Fruit fly (Drosophila melanogaster): ENCODE data around the gene SLIRP1.

DNA sequence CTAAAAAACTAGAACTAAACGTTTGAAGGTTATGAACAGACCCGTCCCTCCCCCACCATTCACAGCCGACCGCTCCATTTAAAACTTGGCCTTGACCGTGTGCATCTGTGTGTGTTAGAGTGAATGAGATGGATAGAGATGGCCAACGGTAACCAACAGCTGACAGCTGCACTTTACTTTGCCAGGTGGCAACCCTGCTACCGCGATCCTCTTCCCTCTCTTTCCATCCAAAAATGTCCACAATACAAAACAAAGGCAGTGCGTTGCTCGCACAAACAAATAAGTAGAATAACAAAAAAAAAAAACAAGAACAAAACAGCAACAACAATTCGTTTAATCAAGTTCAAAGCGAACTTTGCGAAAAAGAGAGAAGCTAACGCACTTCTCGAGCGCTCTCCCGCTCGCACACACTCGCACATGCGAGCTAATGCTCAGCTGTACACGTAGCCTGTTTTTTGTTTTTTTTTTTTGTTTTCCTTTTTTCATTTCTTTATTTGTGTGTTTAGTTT, 49.4 kb upstream of the SLIRP1 start:
- TF ChIP-seq Hr83 (GFP tag; optimal IDR thresholded peaks at IDR 0.05; ENCODE audit: poor library complexity, severe bottlenecking) = peak; percentile 20
- TF ChIP-seq Hnf4 (GFP tag; optimal IDR thresholded peaks at IDR 0.05) = no peak
- TF ChIP-seq psq (GFP tag; optimal IDR thresholded peaks at IDR 0.05) = no peak
- no peak for TF ChIP-seq fru (GFP tag; optimal IDR thresholded peaks at IDR 0.05)
- TF ChIP-seq tai (GFP tag; optimal IDR thresholded peaks at IDR 0.05) = no peak
- TF ChIP-seq OdsH (GFP tag; optimal IDR thresholded peaks at IDR 0.05) = peak; percentile 7
- peak; percentile 4 for TF ChIP-seq rgr (GFP tag; optimal IDR thresholded peaks at IDR 0.05)

Measured in whole organism, wandering third instar larva.